Fruit fly (Drosophila melanogaster) whole organism, embryonic: Measurements from ENCODE around the gene CG42449.
A peak's percentile ranks its signal among the peaks of the same experiment; 100 is the strongest.

Source experiments
- CG10209 ChIP-seq: fragments of 200-800 bp; sonication (Bioruptor generic); optimal IDR thresholded peaks from 3 replicates; lab custom pipeline; 2017; ENCODE audit warnings: missing biosample characterization, mild to moderate bottlenecking, missing genetic modification characterization, missing genetic modification reagents
- CG11093 ChIP-seq: fragments of 200-800 bp; sonication (Bioruptor generic); IDR thresholded peaks from 3 replicates; pipeline ENCODE4 v1.3.6; 2022; ENCODE audit warnings: missing biosample characterization, missing genetic modification characterization
- CG11456 ChIP-seq: fragments of 200-800 bp; sonication (Bioruptor generic); IDR thresholded peaks from 3 replicates; pipeline ENCODE4 v1.3.6; 2022; ENCODE audit warnings: missing biosample characterization, missing genetic modification characterization
- CG11695 ChIP-seq: fragments of 200-800 bp; sonication (Bioruptor generic); IDR thresholded peaks from 3 replicates; pipeline ENCODE4 v1.3.6; 2022; ENCODE audit warnings: missing biosample characterization, missing genetic modification characterization
- CG12155 ChIP-seq: fragments of 200-800 bp; sonication (Bioruptor generic); optimal IDR thresholded peaks from 3 replicates; lab custom pipeline; 2016; ENCODE audit warnings: missing biosample characterization, missing genetic modification characterization
- CG12942 ChIP-seq: fragments of 200-800 bp; sonication (Bioruptor generic); optimal IDR thresholded peaks from 3 replicates; lab custom pipeline; 2016; ENCODE audit warnings: missing biosample characterization, missing genetic modification characterization
- CG13296 ChIP-seq: fragments of 200-800 bp; sonication (Bioruptor generic); optimal IDR thresholded peaks from 3 replicates; lab custom pipeline; 2018; ENCODE audit warnings: missing biosample characterization, mild to moderate bottlenecking, missing genetic modification characterization
- CG13624 ChIP-seq: fragments of 200-800 bp; sonication (Bioruptor generic); optimal IDR thresholded peaks from 2 replicates; lab custom pipeline; 2016; ENCODE audit warnings: missing biosample characterization, missing genetic modification characterization
- CG14441 ChIP-seq: fragments of 200-800 bp; sonication (Bioruptor generic); IDR thresholded peaks from 2 replicates; pipeline ENCODE4 v1.3.6; 2022; ENCODE audit warnings: missing biosample characterization, missing genetic modification characterization
- CG14667 ChIP-seq: fragments of 200-800 bp; sonication (Bioruptor generic); IDR thresholded peaks from 2 replicates; pipeline ENCODE4 v1.3.6; 2022; ENCODE audit warnings: missing biosample characterization, missing genetic modification characterization
- CG15514 ChIP-seq: fragments of 200-800 bp; sonication (Bioruptor generic); optimal IDR thresholded peaks from 3 replicates; lab custom pipeline; 2017; ENCODE audit warnings: missing biosample characterization, missing genetic modification characterization, mild to moderate bottlenecking, moderate library complexity, missing genetic modification reagents
- CG17829 ChIP-seq: fragments of 200-800 bp; optimal IDR thresholded peaks from 2 replicates; lab custom pipeline; 2019; ENCODE audit warnings: missing biosample characterization, mild to moderate bottlenecking, missing genetic modification characterization, moderate library complexity
- CG4617 ChIP-seq: fragments of 200-800 bp; sonication (Bioruptor generic); optimal IDR thresholded peaks from 3 replicates; lab custom pipeline; 2016; ENCODE audit warnings: missing biosample characterization, missing genetic modification characterization, borderline replicate concordance
- CG5180 ChIP-seq: fragments of 200-800 bp; sonication (Bioruptor generic); optimal IDR thresholded peaks from 3 replicates; lab custom pipeline; 2017; ENCODE audit warnings: missing biosample characterization, missing genetic modification characterization, mild to moderate bottlenecking, moderate library complexity, missing genetic modification reagents
- CG7786 ChIP-seq: fragments of 200-800 bp; sonication (Bioruptor generic); optimal IDR thresholded peaks from 2 replicates; lab custom pipeline; 2016; ENCODE audit warnings: missing biosample characterization, missing genetic modification characterization
- CG7963 ChIP-seq: fragments of 200-800 bp; sonication (Bioruptor generic); IDR thresholded peaks from 3 replicates; pipeline ENCODE4 v1.3.6; 2022; ENCODE audit warnings: missing biosample characterization, missing genetic modification characterization; ENCODE audit not compliant: partially characterized antibody
- CG8290 ChIP-seq, 3 experiments: fragments of 200-800 bp; sonication (Bioruptor generic); optimal IDR thresholded peaks; 2 replicates each; lab custom pipeline; 2016 to 2019; ENCODE audit warnings: missing biosample characterization in 3 of 3, missing genetic modification characterization in 3 of 3, mild to moderate bottlenecking in 2 of 3, moderate library complexity in 1 of 3
- CG8765 ChIP-seq: fragments of 200-800 bp; sonication (Bioruptor generic); IDR thresholded peaks from 2 replicates; pipeline ENCODE4 v1.3.6; 2022; ENCODE audit warnings: missing biosample characterization, missing genetic modification characterization
- CG8944 ChIP-seq: fragments of 200-800 bp; sonication (Bioruptor generic); optimal IDR thresholded peaks from 3 replicates; lab custom pipeline; 2016; ENCODE audit warnings: missing biosample characterization, missing genetic modification characterization
- D ChIP-seq, 2 experiments: fragments of 200-800 bp in 1 of 2; fragments of >200 bp in 1 of 2; sonication (Bioruptor generic) in 1 of 2; optimal IDR thresholded peaks; 2 replicates in 1 of 2; 3 replicates in 1 of 2; lab custom pipeline; 2017; ENCODE audit warnings: mild to moderate bottlenecking in 1 of 2, missing biosample characterization in 1 of 2, missing genetic modification characterization in 1 of 2, missing genetic modification reagents in 1 of 2
- Elba2 ChIP-seq: fragments of 200-800 bp; sonication (Bioruptor generic); optimal IDR thresholded peaks from 3 replicates; lab custom pipeline; 2016; ENCODE audit warnings: missing biosample characterization, missing genetic modification characterization
- Fer1 ChIP-seq: fragments of 200-800 bp; sonication (Bioruptor generic); optimal IDR thresholded peaks from 2 replicates; lab custom pipeline; 2017; ENCODE audit warnings: missing biosample characterization, mild to moderate bottlenecking, missing genetic modification characterization
- HmgD ChIP-seq: fragments of 200-800 bp; sonication (Bioruptor generic); optimal IDR thresholded peaks from 3 replicates; lab custom pipeline; 2016; ENCODE audit warnings: missing biosample characterization, missing genetic modification characterization
- Hsf ChIP-seq: fragments of 200-800 bp; sonication (Bioruptor generic); optimal IDR thresholded peaks from 3 replicates; lab custom pipeline; 2016; ENCODE audit warnings: missing biosample characterization, missing genetic modification characterization
- Lhr ChIP-seq: fragments of 200-800 bp; sonication (Bioruptor generic); optimal IDR thresholded peaks from 3 replicates; lab custom pipeline; 2017; ENCODE audit warnings: mild to moderate bottlenecking, missing biosample characterization, missing genetic modification reagents, missing genetic modification characterization
- Med ChIP-seq: fragments of 200-800 bp; sonication (Bioruptor generic); peaks from one replicate; lab custom pipeline; 2016; ENCODE audit warnings: missing biosample characterization, missing genetic modification characterization, mild to moderate bottlenecking, inconsistent platforms, moderate library complexity
- NFAT ChIP-seq: fragments of 200-800 bp; sonication (Bioruptor generic); IDR thresholded peaks from 2 replicates; pipeline ENCODE4 v1.3.6; 2022; ENCODE audit warnings: missing biosample characterization, missing genetic modification characterization
- Pdp1 ChIP-seq, 2 experiments: fragments of 200-800 bp; sonication (Bioruptor generic); optimal IDR thresholded peaks; 3 replicates each; lab custom pipeline; 2016; ENCODE audit warnings: missing biosample characterization in 2 of 2, missing genetic modification characterization in 2 of 2, mild to moderate bottlenecking in 1 of 2, moderate library complexity in 1 of 2
- Rx ChIP-seq: fragments of 200-800 bp; sonication (Bioruptor generic); IDR thresholded peaks from 2 replicates; pipeline ENCODE4 v1.3.6; 2022; ENCODE audit warnings: missing biosample characterization, missing genetic modification characterization
- Scr ChIP-seq: fragments of 200-800 bp; sonication (Bioruptor generic); IDR thresholded peaks from 2 replicates; pipeline ENCODE4 v1.3.6; 2022; ENCODE audit warnings: missing biosample characterization, missing genetic modification characterization; ENCODE audit not compliant: partially characterized antibody
- Sox100B ChIP-seq: fragments of 200-800 bp; sonication (Bioruptor generic); optimal IDR thresholded peaks from 3 replicates; lab custom pipeline; 2018; ENCODE audit warnings: missing biosample characterization, mild to moderate bottlenecking, missing genetic modification characterization
- ase ChIP-seq: fragments of 200-800 bp; sonication (Bioruptor generic); IDR thresholded peaks from 3 replicates; pipeline ENCODE4 v1.3.6; 2022; ENCODE audit warnings: missing biosample characterization, missing genetic modification characterization
- ato ChIP-seq: fragments of 200-800 bp; sonication (Bioruptor generic); IDR thresholded peaks from 2 replicates; pipeline ENCODE4 v1.3.6; 2022; ENCODE audit warnings: missing biosample characterization, missing genetic modification characterization; ENCODE audit not compliant: partially characterized antibody
- bbx ChIP-seq: fragments of 200-800 bp; sonication (Bioruptor generic); IDR thresholded peaks from 2 replicates; pipeline ENCODE4 v1.3.6; 2022; ENCODE audit warnings: missing biosample characterization, missing genetic modification characterization; ENCODE audit not compliant: partially characterized antibody
- cad ChIP-seq: fragments of >200 bp; optimal IDR thresholded peaks from 2 replicates; lab custom pipeline; 2017; ENCODE audit warnings: missing biosample characterization, missing genetic modification characterization
- chn ChIP-seq: fragments of 200-800 bp; sonication (Bioruptor generic); optimal IDR thresholded peaks from 2 replicates; lab custom pipeline; 2016; ENCODE audit warnings: missing biosample characterization, missing genetic modification characterization
- cwo ChIP-seq: fragments of 200-800 bp; sonication (Bioruptor generic); optimal IDR thresholded peaks from 3 replicates; lab custom pipeline; 2017; ENCODE audit warnings: missing biosample characterization, missing genetic modification characterization, mild to moderate bottlenecking, moderate library complexity, missing genetic modification reagents
- dmrt99B ChIP-seq: fragments of 200-800 bp; sonication (Bioruptor generic); optimal IDR thresholded peaks from 2 replicates; lab custom pipeline; 2018; ENCODE audit warnings: missing biosample characterization, mild to moderate bottlenecking, missing genetic modification characterization, moderate library complexity
- ems ChIP-seq: fragments of 200-800 bp; sonication (Bioruptor generic); optimal IDR thresholded peaks from 3 replicates; lab custom pipeline; 2016; ENCODE audit warnings: missing biosample characterization, missing genetic modification characterization
- grau ChIP-seq: fragments of 200-800 bp; optimal IDR thresholded peaks from 3 replicates; lab custom pipeline; 2019; ENCODE audit warnings: missing biosample characterization, mild to moderate bottlenecking, missing genetic modification characterization, moderate library complexity
- jumu ChIP-seq: fragments of 200-800 bp; sonication (Bioruptor generic); optimal IDR thresholded peaks from 3 replicates; lab custom pipeline; 2016; ENCODE audit warnings: missing biosample characterization, missing genetic modification characterization
- knrl ChIP-seq: fragments of 200-800 bp; sonication (Bioruptor generic); IDR thresholded peaks from 3 replicates; pipeline ENCODE4 v1.3.6; 2022; ENCODE audit warnings: missing biosample characterization, missing genetic modification characterization; ENCODE audit not compliant: partially characterized antibody
- lilli ChIP-seq: fragments of 200-800 bp; sonication (Bioruptor generic); optimal IDR thresholded peaks from 3 replicates; lab custom pipeline; 2016; ENCODE audit warnings: missing biosample characterization, missing genetic modification characterization
- nmo ChIP-seq: fragments of 200-800 bp; sonication (Bioruptor generic); optimal IDR thresholded peaks from 2 replicates; lab custom pipeline; 2018; ENCODE audit warnings: missing biosample characterization, mild to moderate bottlenecking, missing genetic modification characterization, moderate library complexity
- repo ChIP-seq: fragments of 200-800 bp; sonication (Bioruptor generic); optimal IDR thresholded peaks from 2 replicates; lab custom pipeline; 2016; ENCODE audit warnings: missing biosample characterization, missing genetic modification characterization
- sd ChIP-seq: fragments of 200-800 bp; sonication (Bioruptor generic); optimal IDR thresholded peaks from 3 replicates; lab custom pipeline; 2018; ENCODE audit warnings: missing biosample characterization, mild to moderate bottlenecking, missing genetic modification characterization, moderate library complexity
- sisA ChIP-seq: fragments of 200-800 bp; sonication (Bioruptor generic); IDR thresholded peaks from 2 replicates; pipeline ENCODE4 v1.3.6; 2022; ENCODE audit warnings: missing biosample characterization, missing genetic modification characterization
- sob ChIP-seq: fragments of 200-800 bp; sonication (Bioruptor generic); IDR thresholded peaks from 2 replicates; pipeline ENCODE4 v1.3.6; 2022; ENCODE audit warnings: missing biosample characterization, missing genetic modification characterization

The CG42449 gene

DNA sequence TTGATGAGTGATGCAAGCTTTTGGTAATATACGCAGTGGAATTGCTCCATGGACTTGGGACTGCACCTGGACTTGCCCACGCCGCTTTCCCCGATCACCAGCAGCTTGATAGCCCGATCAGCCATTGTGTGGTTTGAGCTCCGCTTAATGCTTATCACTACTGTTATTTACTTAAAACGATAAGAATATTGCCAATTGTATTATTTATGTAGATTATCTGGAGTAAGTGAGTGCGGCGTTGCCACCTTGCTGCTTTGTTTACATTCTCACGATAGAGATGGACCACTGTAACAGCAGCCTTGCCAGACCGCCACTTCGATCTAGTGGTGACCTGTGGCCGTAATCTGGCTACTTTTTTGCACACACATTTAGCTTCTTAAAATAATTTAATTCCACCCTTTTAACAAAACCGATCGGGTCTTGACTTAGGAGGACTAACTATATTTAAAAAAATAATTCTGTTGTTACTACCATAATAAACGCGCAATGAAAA lies 11.5 kb upstream of the CG42449 start, which contains the start of gene Rab18 (continued):
- TF ChIP-seq CG14667 = peak; percentile 43; the same call in 1 of the 2 replicates
- TF ChIP-seq nmo (GFP tag; lab: Kevin White, UChicago) = no peak
- peak; percentile 34 for TF ChIP-seq CG13624 (GFP tag; lab: Kevin White, UChicago)
- TF ChIP-seq CG4617 (GFP tag; lab: Kevin White, UChicago) = peak; percentile 3
- peak; percentile 34 for TF ChIP-seq CG12155
- peak; percentile 22 for TF ChIP-seq CG8944 (GFP tag; lab: Kevin White, UChicago)
- TF ChIP-seq cwo (GFP tag; lab: Kevin White, UChicago) = no peak
- TF ChIP-seq CG13296 = no peak
- peak; percentile 75; the same call in 2 of the 3 replicates for TF ChIP-seq CG11456 (GFP tag; lab: Robert Waterston, UW)
- no peak for TF ChIP-seq CG7963 (GFP tag; lab: Robert Waterston, UW)
- TF ChIP-seq Elba2 = peak; percentile 69
- peak; percentile 1 for TF ChIP-seq CG12942
- TF ChIP-seq Sox100B (GFP tag; lab: Kevin White, UChicago) = no peak
- TF ChIP-seq Med = peak; percentile 87
- peak; percentile 37; the same call in 1 of the 2 replicates for TF ChIP-seq CG14441
- TF ChIP-seq knrl (GFP tag; lab: Robert Waterston, UW) = peak; percentile 38; the same call in 1 of the 3 replicates
- peak; percentile 57 for TF ChIP-seq bbx (GFP tag; lab: Robert Waterston, UW)
- TF ChIP-seq CG7786 (GFP tag; lab: Kevin White, UChicago) = peak; percentile 31
- peak; percentile 27 for TF ChIP-seq Hsf
- TF ChIP-seq CG5180 = peak; percentile 25
- TF ChIP-seq sob (GFP tag; lab: Robert Waterston, UW) = peak; percentile 13; the same call in 1 of the 2 replicates
- TF ChIP-seq cad = no peak
- TF ChIP-seq CG10209 = peak; percentile 3
- TF ChIP-seq lilli = peak; percentile 42
- peak; percentile 51 for TF ChIP-seq sisA (GFP tag; lab: Robert Waterston, UW)
- TF ChIP-seq NFAT (GFP tag; lab: Robert Waterston, UW) = peak; percentile 72
- TF ChIP-seq CG11093 (GFP tag; lab: Robert Waterston, UW) = peak; percentile 14; the same call in 1 of the 3 replicates
- TF ChIP-seq ase (GFP tag; lab: Robert Waterston, UW) = 0 out of 3 replicates have a peak, but pooled peaks have one; percentile 19
- no peak for TF ChIP-seq CG8290 (GFP tag; optimal IDR thresholded peaks at IDR 0.05; lab: Kevin White, UChicago)
- peak in 1 of 2 experiments; percentile 63 for TF ChIP-seq CG8290 (tag; optimal IDR thresholded peaks at IDR 0.05; lab: Kevin White, UChicago)
- peak; percentile 36 for TF ChIP-seq Lhr (GFP tag; lab: Kevin White, UChicago)
- TF ChIP-seq CG11695 (GFP tag; lab: Robert Waterston, UW) = no peak
- 0 out of 2 replicates have a peak, but pooled peaks have one; percentile 14 for TF ChIP-seq ato
- TF ChIP-seq CG15514 (GFP tag; lab: Kevin White, UChicago) = peak; percentile 97
- TF ChIP-seq Pdp1 (GFP tag; optimal IDR thresholded peaks at IDR 0.05; lab: Kevin White, UChicago) = peak; percentile 30 to 64
- TF ChIP-seq D (optimal IDR thresholded peaks at IDR 0.05; lab: Kevin White, UChicago) = no peak
- no peak for TF ChIP-seq D (GFP tag; optimal IDR thresholded peaks at IDR 0.05; lab: Kevin White, UChicago)
- peak; percentile 20 for TF ChIP-seq grau (tag; lab: Kevin White, UChicago)
- TF ChIP-seq Scr (GFP tag; lab: Robert Waterston, UW) = peak; percentile 37
- no peak for TF ChIP-seq Fer1
- TF ChIP-seq repo = no peak
- TF ChIP-seq Rx (GFP tag; lab: Robert Waterston, UW) = peak; percentile 7; the same call in 1 of the 2 replicates
- TF ChIP-seq jumu (GFP tag; lab: Kevin White, UChicago) = no peak
- TF ChIP-seq sd (tag; lab: Kevin White, UChicago) = no peak
- TF ChIP-seq chn (GFP tag; lab: Kevin White, UChicago) = peak; percentile 2
- no peak for TF ChIP-seq dmrt99B (tag; lab: Kevin White, UChicago)
- no peak for TF ChIP-seq HmgD (GFP tag; lab: Kevin White, UChicago)
- TF ChIP-seq CG8765 (GFP tag; lab: Robert Waterston, UW) = 0 out of 2 replicates have a peak, but pooled peaks have one; percentile 21
- no peak for TF ChIP-seq ems
- no peak for TF ChIP-seq CG17829 (tag; lab: Kevin White, UChicago)
